Fruit fly (Drosophila melanogaster) whole organism: ENCODE results near the gene Sf3a2.

Experiments used
- CG8478 ChIP-seq: fragments of >200 bp; optimal IDR thresholded peaks from 2 replicates; lab custom pipeline; 2018; ENCODE audit warnings: inconsistent platforms
- EcR ChIP-seq, 2 experiments: fragments of >200 bp; optimal IDR thresholded peaks; 2 replicates each; lab custom pipeline; 2017; ENCODE audit warnings: missing biosample characterization in 2 of 2, missing genetic modification characterization in 2 of 2, missing genetic modification reagents in 2 of 2
- usp ChIP-seq: fragments of >200 bp; optimal IDR thresholded peaks from 2 replicates; lab custom pipeline; 2017; ENCODE audit warnings: missing biosample characterization, missing genetic modification characterization, mixed read lengths

dm6 chr3L:12790783-12791678 lies 22.8 kb downstream of the Sf3a2 start:
- TF ChIP-seq CG8478: no peak
- no peak for TF ChIP-seq usp (GFP tag; lab: Kevin White, UChicago)
- TF ChIP-seq EcR (GFP tag; optimal IDR thresholded peaks at IDR 0.05; lab: Kevin White, UChicago): no peak
